Worm (Caenorhabditis elegans): ENCODE measurements around the gene Y51A2A.16.
"Not testable (repeated sequence)": the region's sequence is repeated elsewhere in the genome, so short reads cannot be mapped to it uniquely, and the experiment has no call there.

Y51A2A.16 gene

DNA sequence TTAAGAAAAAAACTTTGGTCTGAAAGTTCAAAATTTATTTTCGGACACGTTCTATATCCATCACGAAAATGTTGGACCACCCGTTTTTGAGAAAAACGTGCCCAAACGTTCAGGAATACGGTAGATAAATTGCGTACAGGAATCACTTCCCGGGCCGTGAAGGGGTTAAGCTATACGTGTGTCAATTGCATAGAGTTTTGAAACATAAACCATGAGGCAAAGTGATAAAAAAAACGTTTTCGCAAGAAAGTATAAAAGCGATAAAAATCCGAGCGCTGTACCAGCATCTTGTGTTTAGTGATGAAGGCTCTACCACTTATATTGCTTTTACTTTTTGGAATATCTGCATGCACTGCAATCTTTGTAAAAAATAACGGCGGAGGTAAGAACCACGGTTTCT, 21.7 kb upstream of the Y51A2A.16 start, which contains the start of gene Y51A2A.6:
Gene Y51A2A.6 (plus strand): TSS at position 301 of the 400 bp plus-strand sequence.
- TF ChIP-seq ceh-40 (GFP tag; IDR thresholded peaks at IDR 0.05); ceh-79 (tag; optimal IDR thresholded peaks at IDR 0.05); lin-26 (GFP tag; IDR thresholded peaks at IDR 0.05): not testable (repeated sequence)

DNA sequence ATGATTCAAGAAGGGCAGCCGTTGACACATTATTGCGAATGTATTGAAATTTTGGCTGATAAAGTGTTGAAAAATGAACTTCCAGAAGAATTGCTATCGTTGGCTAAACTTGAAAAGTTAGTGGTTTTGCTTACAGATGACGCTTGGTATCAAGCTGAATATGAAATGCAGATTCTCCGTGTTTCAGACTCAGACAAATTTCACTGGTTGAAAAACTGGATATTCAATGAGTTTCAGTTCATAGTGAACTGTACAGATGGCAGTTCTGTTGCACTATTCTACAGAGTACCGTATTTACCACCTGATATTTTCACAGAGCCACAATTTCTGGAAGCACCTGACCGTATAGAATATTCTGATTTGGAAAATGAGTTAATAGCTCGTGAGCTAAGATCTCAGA, 18.6 kb upstream of the Y51A2A.16 start:
- TF ChIP-seq Y56A3A.18 (GFP tag; IDR thresholded peaks at IDR 0.05) (no peak), attf-6 (GFP tag; IDR thresholded peaks at IDR 0.05) (no peak), sdz-38 (tag; optimal IDR thresholded peaks at IDR 0.05) (no peak), ceh-27 (GFP tag; optimal IDR thresholded peaks at IDR 0.05) (no peak), ztf-18 (tag; optimal IDR thresholded peaks at IDR 0.05) (no peak), ccch-3 (GFP tag; optimal IDR thresholded peaks at IDR 0.05) (no peak), F23B12.7 (tag; optimal IDR thresholded peaks at IDR 0.05; ENCODE audit: insufficient read depth) (no peak), nfyb-1 (GFP tag; IDR thresholded peaks at IDR 0.05) (no peak), madf-6 (GFP tag; IDR thresholded peaks at IDR 0.05) (no peak), nhr-179 (tag; optimal IDR thresholded peaks at IDR 0.05) (no peak), ZK185.1 (tag; optimal IDR thresholded peaks at IDR 0.05; ENCODE audit: poor library complexity, severe bottlenecking) (no peak), Y79H2A.3 (GFP tag; conservative IDR thresholded peaks at IDR 0.05) (no peak), madf-8 (GFP tag; conservative IDR thresholded peaks at IDR 0.05) (no peak), pbrm-1 (GFP tag; IDR thresholded peaks at IDR 0.05) (no peak), nhr-90 (tag; optimal IDR thresholded peaks at IDR 0.05) (no peak), F52B5.7 (tag; optimal IDR thresholded peaks at IDR 0.05) (no peak), zfh-2 (GFP tag; conservative IDR thresholded peaks at IDR 0.05) (no peak), B0019.2 (GFP tag; conservative IDR thresholded peaks at IDR 0.05) (no peak), mes-4 (tag; optimal IDR thresholded peaks at IDR 0.05) (no peak)

DNA sequence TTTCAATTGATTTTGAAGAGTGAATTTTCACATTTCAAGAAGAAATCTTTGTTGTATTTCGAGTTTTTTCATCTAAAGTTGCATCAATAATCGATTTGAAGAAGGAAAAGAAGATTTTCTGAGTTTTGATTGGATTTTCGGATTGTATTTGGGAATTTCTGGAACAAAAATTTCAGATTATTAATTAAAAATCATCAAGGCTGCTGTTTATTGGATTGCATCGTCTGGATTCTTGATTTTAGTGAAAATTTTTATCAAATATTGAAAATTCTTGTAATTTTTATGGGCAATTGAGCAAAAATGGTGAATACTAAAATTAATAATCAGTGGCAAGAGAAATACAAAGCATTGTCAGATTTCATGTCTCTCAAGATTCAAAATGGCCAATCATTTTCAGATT, 17.8 kb upstream of the Y51A2A.16 start, which contains the start of gene Y51A2A.5:
Gene Y51A2A.5 (plus strand): TSS at position 301 of the 400 bp plus-strand sequence.
- TF ChIP-seq ztf-28 (GFP tag; IDR thresholded peaks at IDR 0.05) (no peak), C06A6.2 (GFP tag; conservative IDR thresholded peaks at IDR 0.05) (no peak), nhr-27 (tag; optimal IDR thresholded peaks at IDR 0.05) (no peak), ceh-40 (GFP tag; IDR thresholded peaks at IDR 0.05) (no peak), lin-54 (GFP tag; optimal IDR thresholded peaks at IDR 0.05) (no peak)

DNA sequence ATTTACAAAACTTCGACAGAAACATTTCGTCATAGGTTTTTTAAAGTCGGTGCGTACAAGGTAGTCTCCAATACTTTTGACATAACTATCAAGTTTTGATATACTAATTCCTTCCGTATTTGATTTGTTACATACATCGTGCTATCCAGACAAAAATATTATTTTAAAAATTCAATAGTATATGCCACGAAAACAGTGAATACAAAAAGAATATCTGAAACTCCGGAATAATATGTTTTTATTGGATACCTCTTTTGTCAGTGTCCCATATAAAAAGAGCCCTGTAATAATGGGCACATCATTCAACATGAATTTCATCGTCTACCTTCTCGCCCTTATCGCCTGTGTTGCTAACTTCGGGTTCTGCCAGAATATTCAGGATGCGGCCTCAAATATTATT, 11.6 kb upstream of the Y51A2A.16 start, which contains the start of gene Y51A2A.12:
Gene Y51A2A.12 (plus strand): TSS at position 301 of the 400 bp plus-strand sequence.
- TF ChIP-seq snpc-1.1 (tag; optimal IDR thresholded peaks at IDR 0.05; ENCODE audit: insufficient read depth): no peak
- TF ChIP-seq ztf-6 (GFP tag; IDR thresholded peaks at IDR 0.05): no peak
- TF ChIP-seq Y79H2A.3 (GFP tag; conservative IDR thresholded peaks at IDR 0.05): no peak
- no peak for TF ChIP-seq ceh-58 (GFP tag; IDR thresholded peaks at IDR 0.05)
- TF ChIP-seq F22D6.2 (tag; optimal IDR thresholded peaks at IDR 0.05): no peak
- no peak for TF ChIP-seq egl-18 (GFP tag; IDR thresholded peaks at IDR 0.05)
- TF ChIP-seq athp-1 (tag; optimal IDR thresholded peaks at IDR 0.05): no peak
- TF ChIP-seq fkh-3 (tag; optimal IDR thresholded peaks at IDR 0.05): no peak
- TF ChIP-seq egl-44 (GFP tag; IDR thresholded peaks at IDR 0.05): no peak
- TF ChIP-seq ceh-79 (tag; optimal IDR thresholded peaks at IDR 0.05): no peak
- no peak for TF ChIP-seq nhr-27 (tag; optimal IDR thresholded peaks at IDR 0.05)
- TF ChIP-seq B0035.1 (tag; optimal IDR thresholded peaks at IDR 0.05): no peak
- TF ChIP-seq ceh-40 (GFP tag; IDR thresholded peaks at IDR 0.05): no peak
- TF ChIP-seq lin-40 (tag; optimal IDR thresholded peaks at IDR 0.05): no peak
- no peak for TF ChIP-seq Y67H2A.10 (GFP tag; conservative IDR thresholded peaks at IDR 0.05)
- no peak for TF ChIP-seq lin-35 (GFP tag; optimal IDR thresholded peaks at IDR 0.05)
